Worm (Caenorhabditis elegans) whole organism, L2 larva: ENCODE measurements around the gene bir-2.

ENCODE experiments used
- C34F6.9 ChIP-seq: fragments of 150-350 bp; optimal IDR thresholded peaks from 2 replicates; lab custom pipeline; 2014; ENCODE audit warnings: missing biosample characterization, missing genetic modification characterization
- F13H6.1 ChIP-seq: sonication (generic microtip); optimal IDR thresholded peaks from 2 replicates; lab custom pipeline; 2016; ENCODE audit warnings: missing genetic modification characterization, missing compliant biosample characterization
- R02D3.7 ChIP-seq: fragments of 150-350 bp; optimal IDR thresholded peaks from 2 replicates; lab custom pipeline; 2014; ENCODE audit warnings: missing biosample characterization, missing genetic modification characterization
- Y55F3AM.14 ChIP-seq: fragments of 200-800 bp; sonication (Bioruptor generic); optimal IDR thresholded peaks from 2 replicates; lab custom pipeline; 2018; ENCODE audit warnings: mild to moderate bottlenecking, missing genetic modification characterization, missing compliant biosample characterization
- ZK546.5 ChIP-seq: sonication (generic microtip); optimal IDR thresholded peaks from 2 replicates; lab custom pipeline; 2017; ENCODE audit warnings: missing biosample characterization, missing genetic modification characterization
- alr-1 ChIP-seq: fragments of 150-350 bp; optimal IDR thresholded peaks from 2 replicates; lab custom pipeline; 2014; ENCODE audit warnings: missing biosample characterization, missing genetic modification characterization
- aly-2 ChIP-seq: fragments of 150-350 bp; optimal IDR thresholded peaks from 2 replicates; lab custom pipeline; 2014; ENCODE audit warnings: missing biosample characterization, missing genetic modification characterization
- ama-1 ChIP-seq: fragments of 150-350 bp; optimal IDR thresholded peaks from 2 replicates; lab custom pipeline; 2018; ENCODE audit warnings: inconsistent platforms
- blmp-1 ChIP-seq: sonication (generic microtip); optimal IDR thresholded peaks from 2 replicates; lab custom pipeline; 2017; ENCODE audit warnings: missing genetic modification characterization, mild to moderate bottlenecking, missing compliant biosample characterization, antibody characterized with exemption, moderate library complexity; ENCODE audit not compliant: insufficient read depth
- ceh-16 ChIP-seq: fragments of 150-350 bp; optimal IDR thresholded peaks from 2 replicates; lab custom pipeline; 2014; ENCODE audit warnings: missing biosample characterization, missing genetic modification characterization
- ceh-82 ChIP-seq: fragments of 150-350 bp; optimal IDR thresholded peaks from 2 replicates; lab custom pipeline; 2014; ENCODE audit warnings: missing biosample characterization, missing genetic modification characterization
- crh-2 ChIP-seq: sonication (generic microtip); optimal IDR thresholded peaks from 2 replicates; lab custom pipeline; 2017; ENCODE audit warnings: missing biosample characterization, missing genetic modification characterization
- dmd-4 ChIP-seq: sonication (generic microtip); optimal IDR thresholded peaks from 2 replicates; lab custom pipeline; 2017; ENCODE audit warnings: missing biosample characterization, missing genetic modification characterization
- egl-27 ChIP-seq: sonication (generic microtip); optimal IDR thresholded peaks from 3 replicates; lab custom pipeline; 2017; ENCODE audit warnings: missing biosample characterization, missing genetic modification reagents, missing genetic modification characterization
- elt-1 ChIP-seq: fragments of 150-350 bp; optimal IDR thresholded peaks from 2 replicates; lab custom pipeline; 2014; ENCODE audit warnings: missing biosample characterization, missing genetic modification characterization
- elt-3 ChIP-seq: sonication (generic microtip); optimal IDR thresholded peaks from 2 replicates; lab custom pipeline; 2017; ENCODE audit warnings: missing biosample characterization, missing genetic modification characterization
- fos-1 ChIP-seq: fragments of 150-350 bp; optimal IDR thresholded peaks from 2 replicates; lab custom pipeline; 2014; ENCODE audit warnings: missing biosample characterization, missing genetic modification characterization
- gmeb-1 ChIP-seq: fragments of 150-350 bp; optimal IDR thresholded peaks from 2 replicates; lab custom pipeline; 2014; ENCODE audit warnings: missing biosample characterization, missing genetic modification characterization
- lin-11 ChIP-seq: fragments of 150-350 bp; sonication (generic microtip); optimal IDR thresholded peaks from 2 replicates; lab custom pipeline; 2014; ENCODE audit warnings: missing biosample characterization, missing genetic modification characterization, inconsistent platforms, mixed read lengths
- lin-13 ChIP-seq: fragments of 150-350 bp; optimal IDR thresholded peaks from 2 replicates; lab custom pipeline; 2014; ENCODE audit warnings: missing biosample characterization, missing genetic modification reagents, missing genetic modification characterization
- lin-39 ChIP-seq: fragments of 150-350 bp; optimal IDR thresholded peaks from 2 replicates; lab custom pipeline; 2014; ENCODE audit warnings: missing biosample characterization, missing genetic modification reagents, missing genetic modification characterization
- lsy-2 ChIP-seq, 2 experiments: fragments of 150-350 bp in 1 of 2; sonication (generic microtip) in 1 of 2; optimal IDR thresholded peaks; 2 replicates each; lab custom pipeline; 2014 to 2017; ENCODE audit warnings: missing biosample characterization in 2 of 2, missing genetic modification characterization in 2 of 2
- mab-5 ChIP-seq: fragments of 150-350 bp; optimal IDR thresholded peaks from 2 replicates; lab custom pipeline; 2014; ENCODE audit warnings: missing biosample characterization, missing genetic modification characterization
- mbf-1 ChIP-seq: sonication (generic microtip); optimal IDR thresholded peaks from 2 replicates; lab custom pipeline; 2017; ENCODE audit warnings: missing biosample characterization, missing genetic modification characterization
- mdl-1 ChIP-seq, 2 experiments: fragments of 150-350 bp in 1 of 2; sonication (generic microtip) in 1 of 2; optimal IDR thresholded peaks; 2 replicates each; lab custom pipeline; 2017; ENCODE audit warnings: missing biosample characterization in 2 of 2, missing genetic modification characterization in 2 of 2
- nhr-10 ChIP-seq: sonication (generic microtip); optimal IDR thresholded peaks from 2 replicates; lab custom pipeline; 2017; ENCODE audit warnings: missing biosample characterization, missing genetic modification characterization
- nhr-11 ChIP-seq: fragments of 150-350 bp; optimal IDR thresholded peaks from 2 replicates; lab custom pipeline; 2014; ENCODE audit warnings: missing biosample characterization, missing genetic modification characterization
- nhr-12 ChIP-seq: fragments of 150-350 bp; optimal IDR thresholded peaks from 2 replicates; lab custom pipeline; 2014; ENCODE audit warnings: missing biosample characterization, missing genetic modification characterization
- nhr-129 ChIP-seq: fragments of 150-350 bp; optimal IDR thresholded peaks from 2 replicates; lab custom pipeline; 2014; ENCODE audit warnings: missing biosample characterization, missing genetic modification characterization
- nhr-21 ChIP-seq: fragments of 150-350 bp; optimal IDR thresholded peaks from 2 replicates; lab custom pipeline; 2014; ENCODE audit warnings: missing biosample characterization, missing genetic modification characterization
- nhr-23 ChIP-seq: fragments of 150-350 bp; optimal IDR thresholded peaks from 2 replicates; lab custom pipeline; 2014; ENCODE audit warnings: missing biosample characterization, missing genetic modification reagents, missing genetic modification characterization
- nhr-237 ChIP-seq: fragments of 150-350 bp; optimal IDR thresholded peaks from 2 replicates; lab custom pipeline; 2014; ENCODE audit warnings: missing biosample characterization, missing genetic modification characterization
- nhr-25 ChIP-seq: fragments of 150-350 bp; sonication (generic microtip); optimal IDR thresholded peaks from 3 replicates; lab custom pipeline; 2014; ENCODE audit warnings: missing biosample characterization, missing genetic modification characterization
- nhr-6 ChIP-seq: fragments of 150-350 bp; optimal IDR thresholded peaks from 2 replicates; lab custom pipeline; 2014; ENCODE audit warnings: missing biosample characterization, missing genetic modification characterization
- nhr-77 ChIP-seq: fragments of 150-350 bp; optimal IDR thresholded peaks from 2 replicates; lab custom pipeline; 2014; ENCODE audit warnings: missing biosample characterization, missing genetic modification characterization
- peb-1 ChIP-seq: fragments of 150-350 bp; optimal IDR thresholded peaks from 2 replicates; lab custom pipeline; 2014; ENCODE audit warnings: missing biosample characterization, missing genetic modification characterization
- sem-4 ChIP-seq: fragments of 150-350 bp; optimal IDR thresholded peaks from 2 replicates; lab custom pipeline; 2014; ENCODE audit warnings: missing biosample characterization, missing genetic modification reagents, missing genetic modification characterization
- skn-1 ChIP-seq: sonication (generic microtip); optimal IDR thresholded peaks from 2 replicates; lab custom pipeline; 2017; ENCODE audit warnings: missing biosample characterization, missing genetic modification characterization
- sma-3 ChIP-seq: sonication (generic microtip); optimal IDR thresholded peaks from 2 replicates; lab custom pipeline; 2016; ENCODE audit warnings: missing genetic modification reagents, missing genetic modification characterization, missing compliant biosample characterization
- sma-9 ChIP-seq, 2 experiments: fragments of 150-350 bp in 1 of 2; sonication (generic microtip) in 1 of 2; optimal IDR thresholded peaks; 2 replicates each; lab custom pipeline; 2014 to 2016; ENCODE audit warnings: missing genetic modification characterization in 2 of 2, mild to moderate bottlenecking in 1 of 2, missing biosample characterization in 1 of 2, missing compliant biosample characterization in 1 of 2, missing genetic modification reagents in 1 of 2, moderate library complexity in 1 of 2
- snpc-4 ChIP-seq: fragments of 150-350 bp; optimal IDR thresholded peaks from 2 replicates; lab custom pipeline; 2014; ENCODE audit warnings: missing biosample characterization, missing genetic modification characterization
- unc-39 ChIP-seq: fragments of 150-350 bp; optimal IDR thresholded peaks from 2 replicates; lab custom pipeline; 2014; ENCODE audit warnings: missing biosample characterization, missing genetic modification characterization
- unc-55 ChIP-seq: fragments of 150-350 bp; sonication (generic microtip); optimal IDR thresholded peaks from 3 replicates; lab custom pipeline; 2014; ENCODE audit warnings: missing biosample characterization, missing genetic modification reagents, missing genetic modification characterization
- unc-62 ChIP-seq: fragments of 150-350 bp; optimal IDR thresholded peaks from 2 replicates; lab custom pipeline; 2014; ENCODE audit warnings: missing biosample characterization, missing genetic modification reagents, missing genetic modification characterization
- zag-1 ChIP-seq: fragments of 150-350 bp; optimal IDR thresholded peaks from 2 replicates; lab custom pipeline; 2014; ENCODE audit warnings: missing biosample characterization, missing genetic modification characterization
- ztf-1 ChIP-seq: fragments of 200-800 bp; sonication (Bioruptor generic); conservative IDR thresholded peaks from 2 replicates; pipeline ENCODE4 v1.3.6; 2022; ENCODE audit warnings: missing genetic modification characterization, missing compliant biosample characterization
- ztf-11 ChIP-seq: sonication (generic microtip); optimal IDR thresholded peaks from 2 replicates; lab custom pipeline; 2017; ENCODE audit warnings: missing biosample characterization, missing genetic modification characterization
- ztf-4 ChIP-seq: fragments of 150-350 bp; optimal IDR thresholded peaks from 2 replicates; lab custom pipeline; 2014; ENCODE audit warnings: missing biosample characterization, missing genetic modification characterization

Gene bir-2

DNA sequence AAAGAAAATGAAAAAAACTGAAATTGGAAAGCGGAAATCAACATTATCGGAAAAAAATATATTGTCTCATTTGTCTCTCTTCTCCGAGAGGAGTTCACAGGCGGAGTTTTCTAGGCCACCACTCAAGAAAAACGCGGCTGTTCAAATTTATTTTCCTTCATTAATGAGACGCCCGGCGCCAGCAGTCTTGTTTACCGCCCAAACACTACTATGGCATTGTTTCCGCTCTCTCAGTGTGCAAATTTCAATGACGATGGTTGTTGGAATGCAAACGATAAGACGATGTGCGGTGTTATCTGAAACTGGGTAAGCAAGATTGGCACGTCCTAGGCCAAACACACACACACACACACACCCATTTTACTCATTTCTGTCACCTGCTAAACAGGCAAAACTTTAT lies 11.9 kb upstream of the bir-2 start, which contains the start of gene cav-2:
Gene cav-2, plus strand, starts transcription at position 359 of the 400 bp plus-strand sequence.
- no peak for TF ChIP-seq elt-3
- no peak for TF ChIP-seq nhr-6 (tag; lab: Kevin White, UChicago)
- no peak for TF ChIP-seq skn-1 (tag; lab: Kevin White, UChicago)
- no peak for TF ChIP-seq ztf-11 (tag; lab: Kevin White, UChicago)
- TF ChIP-seq elt-1 (tag; lab: Kevin White, UChicago) = no peak
- TF ChIP-seq blmp-1 (tag; lab: Kevin White, UChicago) = no peak
- TF ChIP-seq ztf-4 (tag; lab: Kevin White, UChicago) = no peak
- no peak for TF ChIP-seq mbf-1
- no peak for TF ChIP-seq ztf-1 (GFP tag; lab: Robert Waterston, UW)
- TF ChIP-seq F13H6.1 = peak; percentile 81
- no peak for TF ChIP-seq dmd-4
- peak; percentile 85 for TF ChIP-seq sma-9 (GFP tag; optimal IDR thresholded peaks at IDR 0.05; lab: Kevin White, UChicago)
- no peak for TF ChIP-seq sma-9 (tag; optimal IDR thresholded peaks at IDR 0.05; lab: Kevin White, UChicago)
- no peak for TF ChIP-seq nhr-12 (tag; lab: Kevin White, UChicago)
- TF ChIP-seq snpc-4 (tag; lab: Kevin White, UChicago) = peak; percentile 62
- no peak for TF ChIP-seq aly-2
- no peak for TF ChIP-seq nhr-237
- peak; percentile 34 for TF ChIP-seq lin-11 (tag; lab: Kevin White, UChicago)
- TF ChIP-seq nhr-21 (tag; lab: Kevin White, UChicago) = peak; percentile 58
- TF ChIP-seq nhr-129 (tag; lab: Kevin White, UChicago) = peak; percentile 48
- TF ChIP-seq unc-55 = peak; percentile 92
- TF ChIP-seq alr-1 (tag; lab: Kevin White, UChicago) = no peak
- TF ChIP-seq lsy-2 (tag; optimal IDR thresholded peaks at IDR 0.05; lab: Kevin White, UChicago) = peak; percentile 58 to 83
- peak; percentile 36 for TF ChIP-seq egl-27 (tag; lab: Kevin White, UChicago)
- no peak for TF ChIP-seq Y55F3AM.14 (GFP tag; lab: Kevin White, UChicago)
- no peak for TF ChIP-seq nhr-11 (tag; lab: Kevin White, UChicago)
- TF ChIP-seq nhr-77 (tag; lab: Kevin White, UChicago) = no peak
- no peak for TF ChIP-seq ceh-82
- no peak for TF ChIP-seq nhr-10 (tag; lab: Kevin White, UChicago)
- TF ChIP-seq unc-39 (tag; lab: Kevin White, UChicago) = no peak
- no peak for TF ChIP-seq zag-1
- peak; percentile 72 for TF ChIP-seq nhr-25
- no peak for TF ChIP-seq ceh-16 (tag; lab: Kevin White, UChicago)
- TF ChIP-seq ZK546.5 (tag; lab: Kevin White, UChicago) = no peak
- no peak for TF ChIP-seq lin-39
- TF ChIP-seq crh-2 (tag; lab: Kevin White, UChicago) = peak; percentile 84
- no peak for TF ChIP-seq R02D3.7 (tag; lab: Kevin White, UChicago)
- peak; percentile 83 for TF ChIP-seq sma-3 (GFP tag; lab: Kevin White, UChicago)
- no peak for TF ChIP-seq peb-1 (tag; lab: Kevin White, UChicago)
- TF ChIP-seq lin-13 (GFP tag; lab: Kevin White, UChicago) = peak; percentile 64
- TF ChIP-seq gmeb-1 (tag; lab: Kevin White, UChicago) = peak; percentile 96
- peak; percentile 59 for TF ChIP-seq sem-4 (tag; lab: Kevin White, UChicago)
- no peak for TF ChIP-seq unc-62 (GFP tag; lab: Kevin White, UChicago)
- peak; percentile 87 for TF ChIP-seq fos-1 (tag; lab: Kevin White, UChicago)
- peak; percentile 73 for TF ChIP-seq mab-5 (tag; lab: Kevin White, UChicago)
- TF ChIP-seq C34F6.9 (tag; lab: Kevin White, UChicago) = peak; percentile 82
- TF ChIP-seq ama-1 = no peak
- no peak for TF ChIP-seq nhr-23 (tag; lab: Kevin White, UChicago)
- peak in 1 of 2 experiments; percentile 13 for TF ChIP-seq mdl-1 (tag; optimal IDR thresholded peaks at IDR 0.05; lab: Kevin White, UChicago)
